Worm (Caenorhabditis elegans): ENCODE results near the gene tag-294.
A peak's percentile ranks its signal among the peaks of the same experiment; 100 is the strongest.

The tag-294 gene

DNA sequence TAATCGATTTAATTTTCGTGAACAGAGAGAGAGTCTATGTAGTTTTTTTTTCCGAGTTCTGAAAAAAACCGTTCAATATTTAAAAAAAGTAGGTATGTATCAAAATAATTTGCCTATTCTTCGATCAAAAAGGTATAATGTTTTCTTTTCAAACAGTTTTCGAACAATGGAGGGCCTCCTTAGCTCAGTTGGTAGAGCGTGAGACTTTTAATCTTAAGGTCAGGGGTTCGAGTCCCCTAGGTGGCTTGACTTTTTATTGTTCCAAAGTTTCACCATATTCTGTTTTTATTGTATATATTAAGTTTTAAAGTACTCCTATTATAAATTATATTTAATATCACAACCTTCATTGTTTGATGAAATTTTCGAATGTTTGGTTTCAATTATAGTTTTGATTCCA lies 49.7 kb downstream of the tag-294 start:
- TF ChIP-seq ceh-40 (GFP tag; IDR thresholded peaks at IDR 0.05) (peak; percentile 84), Y53G8AR.9 (GFP tag; conservative IDR thresholded peaks at IDR 0.05) (0 out of 2 replicates have a peak, but pooled peaks have one; percentile 41), lir-1 (GFP tag; conservative IDR thresholded peaks at IDR 0.05) (no peak; the same call in 1 of the 2 replicates), atf-7 (tag; optimal IDR thresholded peaks at IDR 0.05) (peak; percentile 8), efl-1 (GFP tag; optimal IDR thresholded peaks at IDR 0.05) (no peak), chd-7 (tag; optimal IDR thresholded peaks at IDR 0.05) (peak; percentile 29), bed-1 (GFP tag; IDR thresholded peaks at IDR 0.05) (no peak), mes-4 (tag; optimal IDR thresholded peaks at IDR 0.05) (peak; percentile 71), cebp-2 (GFP tag; IDR thresholded peaks at IDR 0.05) (no peak), Y79H2A.3 (GFP tag; conservative IDR thresholded peaks at IDR 0.05) (0 out of 2 replicates have a peak, but pooled peaks have one; percentile 35), F57A8.1 (GFP tag; optimal IDR thresholded peaks at IDR 0.05) (peak; percentile 91), ZK185.1 (tag; optimal IDR thresholded peaks at IDR 0.05; ENCODE audit: poor library complexity, severe bottlenecking) (peak; percentile 73), egl-44 (GFP tag; IDR thresholded peaks at IDR 0.05) (peak; percentile 87), lsl-1 (GFP tag; optimal IDR thresholded peaks at IDR 0.05) (peak; percentile 24), nfyb-1 (GFP tag; IDR thresholded peaks at IDR 0.05) (peak; percentile 78; the same call in 1 of the 2 replicates), let-607 (tag; optimal IDR thresholded peaks at IDR 0.05) (peak; percentile 49 to 63), snpc-3.4 (tag; optimal IDR thresholded peaks at IDR 0.05) (peak; percentile 78), unc-62 (GFP tag; optimal IDR thresholded peaks at IDR 0.05) (no peak), F10E7.11 (tag; optimal IDR thresholded peaks at IDR 0.05) (no peak), aptf-2 (GFP tag; conservative IDR thresholded peaks at IDR 0.05) (no peak), T07F8.4 (tag; optimal IDR thresholded peaks at IDR 0.05) (peak; percentile 78), madf-6 (GFP tag; IDR thresholded peaks at IDR 0.05) (peak; percentile 39; the same call in 1 of the 2 replicates), dox-1 (GFP tag; IDR thresholded peaks at IDR 0.05) (peak; percentile 77), mxl-1 (tag; optimal IDR thresholded peaks at IDR 0.05) (peak; percentile 96), dpff-1 (tag; optimal IDR thresholded peaks at IDR 0.05) (no peak), snpc-4 (GFP tag; optimal IDR thresholded peaks at IDR 0.05) (peak; percentile 81), snpc-4 (tag; optimal IDR thresholded peaks at IDR 0.05) (peak in 3 of 4 experiments; percentile 59 to 77 (median 76)), him-1 (tag; optimal IDR thresholded peaks at IDR 0.05) (peak; percentile 97), tbp1 (GFP tag; optimal IDR thresholded peaks at IDR 0.05) (peak; percentile 89), snpc-1.3 (tag; optimal IDR thresholded peaks at IDR 0.05; ENCODE audit: insufficient read depth) (peak; percentile 92), lsy-27 (tag; optimal IDR thresholded peaks at IDR 0.05; ENCODE audit: borderline replicate concordance, insufficient read depth) (peak; percentile 5), F22D6.2 (tag; optimal IDR thresholded peaks at IDR 0.05) (no peak), nhr-80 (tag; optimal IDR thresholded peaks at IDR 0.05) (peak; percentile 19), somi-1 (GFP tag; optimal IDR thresholded peaks at IDR 0.05) (no peak), lin-40 (tag; optimal IDR thresholded peaks at IDR 0.05) (peak; percentile 12), fkh-3 (tag; optimal IDR thresholded peaks at IDR 0.05) (no peak), tlf-1 (GFP tag; optimal IDR thresholded peaks at IDR 0.05) (peak; percentile 17), rcor-1 (GFP tag; IDR thresholded peaks at IDR 0.05) (peak; percentile 63), rec-8 (tag; optimal IDR thresholded peaks at IDR 0.05) (peak; percentile 54 to 88), nhr-90 (tag; optimal IDR thresholded peaks at IDR 0.05) (peak; percentile 83), cebp-1 (GFP tag; IDR thresholded peaks at IDR 0.05) (no peak), cebp-1 (tag; optimal IDR thresholded peaks at IDR 0.05) (peak; percentile 40), snpc-1.1 (tag; optimal IDR thresholded peaks at IDR 0.05; ENCODE audit: insufficient read depth) (peak; percentile 79), hmg-1.2 (GFP tag; IDR thresholded peaks at IDR 0.05) (peak; percentile 74), madf-8 (GFP tag; conservative IDR thresholded peaks at IDR 0.05) (no peak), F23B12.7 (tag; optimal IDR thresholded peaks at IDR 0.05; ENCODE audit: insufficient read depth) (peak; percentile 65), Y53F4B.3 (GFP tag; IDR thresholded peaks at IDR 0.05) (peak; percentile 54; the same call in 1 of the 2 replicates)
